Fruit fly (Drosophila melanogaster): ENCODE data around the gene CG18585.

The CG18585 gene

dm6 chr2L:7685290-7685689, 5.6 kb downstream of the CG18585 start:
- TF ChIP-seq CG17801 (GFP tag; optimal IDR thresholded peaks at IDR 0.05; ENCODE audit: partially characterized antibody), result no peak

dm6 chr2L:7680298-7680697, 10.6 kb downstream of the CG18585 start:
- no peak for TF ChIP-seq CG17801 (GFP tag; optimal IDR thresholded peaks at IDR 0.05; ENCODE audit: partially characterized antibody)

dm6 chr2L:7678095-7678784, 12.6 kb downstream of the CG18585 start:
- no peak for TF ChIP-seq CG17801 (GFP tag; optimal IDR thresholded peaks at IDR 0.05; ENCODE audit: partially characterized antibody)

dm6 chr2L:7676982-7677381, 13.9 kb downstream of the CG18585 start:
- TF ChIP-seq CG17801 (GFP tag; optimal IDR thresholded peaks at IDR 0.05; ENCODE audit: partially characterized antibody), result no peak

- TF ChIP-seq CG17801 (GFP tag; optimal IDR thresholded peaks at IDR 0.05; ENCODE audit: partially characterized antibody), result no peak
Observed at dm6 chr2L:7675754-7676178, 15.1 kb downstream of the CG18585 start.

- TF ChIP-seq CG17801 (GFP tag; optimal IDR thresholded peaks at IDR 0.05; ENCODE audit: partially characterized antibody), result no peak
Observed at dm6 chr2L:7675028-7675749, 15.7 kb downstream of the CG18585 start, which contains the start of gene Slob. Gene Slob, minus strand, starts transcription at chr2L:7675078.

dm6 chr2L:7665747-7666146, 25.1 kb downstream of the CG18585 start, which contains the start of gene Myo28B1:
Gene Myo28B1, plus strand, starts transcription at chr2L:7666047.
- no peak for TF ChIP-seq CG17801 (GFP tag; optimal IDR thresholded peaks at IDR 0.05; ENCODE audit: partially characterized antibody)

- TF ChIP-seq CG17801 (GFP tag; optimal IDR thresholded peaks at IDR 0.05; ENCODE audit: partially characterized antibody), result no peak
Observed at dm6 chr2L:7660087-7660486, 30.8 kb downstream of the CG18585 start.

dm6 chr2L:7659561-7659960, 31.3 kb downstream of the CG18585 start:
- no peak for TF ChIP-seq CG17801 (GFP tag; optimal IDR thresholded peaks at IDR 0.05; ENCODE audit: partially characterized antibody)

- no peak for TF ChIP-seq CG17801 (GFP tag; optimal IDR thresholded peaks at IDR 0.05; ENCODE audit: partially characterized antibody)
Observed at dm6 chr2L:7641606-7642190, 49.2 kb downstream of the CG18585 start.
